Fruit fly (Drosophila melanogaster) whole organism, embryonic: Measurements from ENCODE around the gene CG4456.

Experiments used
- BEAF-32 ChIP-seq: fragments of 200-800 bp; sonication (Bioruptor generic); optimal IDR thresholded peaks from 3 replicates; lab custom pipeline; 2017; ENCODE audit warnings: missing biosample characterization, missing genetic modification characterization, mild to moderate bottlenecking, moderate library complexity, missing genetic modification reagents
- CG13123 ChIP-seq: fragments of 200-800 bp; sonication (Bioruptor generic); optimal IDR thresholded peaks from 2 replicates; lab custom pipeline; 2016; ENCODE audit warnings: missing biosample characterization, missing genetic modification characterization
- CG13775 ChIP-seq: fragments of 200-800 bp; sonication (Bioruptor generic); optimal IDR thresholded peaks from 3 replicates; lab custom pipeline; 2017; ENCODE audit warnings: missing biosample characterization, mild to moderate bottlenecking, missing genetic modification characterization
- CG17385 ChIP-seq: fragments of 200-800 bp; sonication (Bioruptor generic); optimal IDR thresholded peaks from 3 replicates; lab custom pipeline; 2018; ENCODE audit warnings: missing biosample characterization, mild to moderate bottlenecking, missing genetic modification characterization
- CG18476 ChIP-seq: fragments of 200-800 bp; sonication (Bioruptor generic); optimal IDR thresholded peaks from 2 replicates; lab custom pipeline; 2016; ENCODE audit warnings: missing biosample characterization, mild to moderate bottlenecking, missing genetic modification characterization
- CG33557 ChIP-seq: fragments of 200-800 bp; sonication (Bioruptor generic); optimal IDR thresholded peaks from 2 replicates; lab custom pipeline; 2019; ENCODE audit warnings: missing biosample characterization, mild to moderate bottlenecking, missing genetic modification characterization, moderate library complexity
- CG34376 ChIP-seq: fragments of 200-800 bp; sonication (Bioruptor generic); optimal IDR thresholded peaks from 2 replicates; lab custom pipeline; 2018; ENCODE audit warnings: missing biosample characterization, mild to moderate bottlenecking, missing genetic modification characterization
- CG6765 ChIP-seq: fragments of 200-800 bp; sonication (Bioruptor generic); optimal IDR thresholded peaks from 3 replicates; lab custom pipeline; 2017; ENCODE audit warnings: missing biosample characterization, mild to moderate bottlenecking, missing genetic modification characterization
- CG6854 ChIP-seq: fragments of 200-800 bp; sonication (Bioruptor generic); optimal IDR thresholded peaks from 3 replicates; lab custom pipeline; 2017; ENCODE audit warnings: missing biosample characterization, mild to moderate bottlenecking, missing genetic modification characterization
- CG8290 ChIP-seq, 3 experiments: fragments of 200-800 bp; sonication (Bioruptor generic); optimal IDR thresholded peaks; 2 replicates each; lab custom pipeline; 2016 to 2019; ENCODE audit warnings: missing biosample characterization in 3 of 3, missing genetic modification characterization in 3 of 3, mild to moderate bottlenecking in 2 of 3, moderate library complexity in 1 of 3
- CG9215 ChIP-seq: fragments of 200-800 bp; sonication (Bioruptor generic); IDR thresholded peaks from 2 replicates; pipeline ENCODE4 v1.3.6; 2022; ENCODE audit warnings: missing biosample characterization, missing genetic modification characterization
- Dad ChIP-seq: fragments of 200-800 bp; sonication (Bioruptor generic); optimal IDR thresholded peaks from 3 replicates; lab custom pipeline; 2016; ENCODE audit warnings: missing biosample characterization, missing genetic modification characterization
- Elba2 ChIP-seq: fragments of 200-800 bp; sonication (Bioruptor generic); optimal IDR thresholded peaks from 3 replicates; lab custom pipeline; 2016; ENCODE audit warnings: missing biosample characterization, missing genetic modification characterization
- GATAe ChIP-seq: fragments of 200-800 bp; sonication (Bioruptor generic); conservative IDR thresholded peaks from 2 replicates; pipeline ENCODE4 v1.3.6; 2022; ENCODE audit warnings: missing biosample characterization, missing genetic modification characterization
- Hey ChIP-seq: fragments of 200-800 bp; sonication (Bioruptor generic); optimal IDR thresholded peaks from 3 replicates; lab custom pipeline; 2018; ENCODE audit warnings: missing biosample characterization, mild to moderate bottlenecking, missing genetic modification characterization
- HmgD ChIP-seq: fragments of 200-800 bp; sonication (Bioruptor generic); optimal IDR thresholded peaks from 3 replicates; lab custom pipeline; 2016; ENCODE audit warnings: missing biosample characterization, missing genetic modification characterization
- Med ChIP-seq: fragments of 200-800 bp; sonication (Bioruptor generic); peaks from one replicate; lab custom pipeline; 2016; ENCODE audit warnings: missing biosample characterization, missing genetic modification characterization, mild to moderate bottlenecking, inconsistent platforms, moderate library complexity
- Oli ChIP-seq: fragments of 200-800 bp; sonication (Bioruptor generic); optimal IDR thresholded peaks from 2 replicates; lab custom pipeline; 2018; ENCODE audit warnings: missing biosample characterization, mild to moderate bottlenecking, missing genetic modification characterization, moderate library complexity
- Vsx1 ChIP-seq: fragments of 200-800 bp; sonication (Bioruptor generic); optimal IDR thresholded peaks from 2 replicates; lab custom pipeline; 2017; ENCODE audit warnings: missing biosample characterization, mild to moderate bottlenecking, missing genetic modification characterization, missing genetic modification reagents
- bab2 ChIP-seq: fragments of 200-800 bp; sonication (Bioruptor generic); optimal IDR thresholded peaks from 2 replicates; lab custom pipeline; 2016; ENCODE audit warnings: missing biosample characterization, missing genetic modification characterization
- chinmo ChIP-seq: fragments of 200-800 bp; sonication (Bioruptor generic); IDR thresholded peaks from 4 replicates; pipeline ENCODE4 v1.3.6; 2022; ENCODE audit warnings: missing biosample characterization, missing genetic modification characterization; ENCODE audit not compliant: partially characterized antibody
- chn ChIP-seq: fragments of 200-800 bp; sonication (Bioruptor generic); optimal IDR thresholded peaks from 2 replicates; lab custom pipeline; 2016; ENCODE audit warnings: missing biosample characterization, missing genetic modification characterization
- crol ChIP-seq: fragments of 200-800 bp; sonication (Bioruptor generic); IDR thresholded peaks from 2 replicates; pipeline ENCODE4 v1.3.6; 2022; ENCODE audit warnings: missing biosample characterization, missing genetic modification characterization
- exex ChIP-seq: fragments of 200-800 bp; sonication (Bioruptor generic); optimal IDR thresholded peaks from 4 replicates; lab custom pipeline; 2018; ENCODE audit warnings: missing biosample characterization, mild to moderate bottlenecking, missing genetic modification characterization, moderate library complexity
- gce ChIP-seq: fragments of 200-800 bp; sonication (Bioruptor generic); IDR thresholded peaks from 3 replicates; pipeline ENCODE4 v1.3.6; 2022; ENCODE audit warnings: missing biosample characterization, missing genetic modification characterization
- hkb ChIP-seq, 2 experiments: fragments of 200-800 bp in 1 of 2; fragments of >200 bp in 1 of 2; sonication (Bioruptor generic) in 1 of 2; IDR thresholded peaks in 1 of 2; optimal IDR thresholded peaks in 1 of 2; 2 replicates each; pipeline versions ENCODE4 v1.3.6 to Lab custom; 2017 to 2022; ENCODE audit warnings: missing biosample characterization in 1 of 2, missing genetic modification characterization in 1 of 2
- kah ChIP-seq: fragments of 200-800 bp; sonication (Bioruptor generic); optimal IDR thresholded peaks from 2 replicates; lab custom pipeline; 2018; ENCODE audit warnings: missing biosample characterization, mild to moderate bottlenecking, missing genetic modification characterization
- kni ChIP-seq: fragments of 200-800 bp; sonication (Bioruptor generic); optimal IDR thresholded peaks from 3 replicates; lab custom pipeline; 2017; ENCODE audit warnings: mild to moderate bottlenecking, missing biosample characterization, missing genetic modification reagents, missing genetic modification characterization
- nerfin-2 ChIP-seq: fragments of 200-800 bp; sonication (Bioruptor generic); IDR thresholded peaks from 2 replicates; pipeline ENCODE4 v1.3.6; 2022; ENCODE audit warnings: missing biosample characterization, missing genetic modification characterization; ENCODE audit not compliant: partially characterized antibody
- row ChIP-seq: fragments of 200-800 bp; sonication (Bioruptor generic); IDR thresholded peaks from 3 replicates; pipeline ENCODE4 v1.3.6; 2022; ENCODE audit warnings: missing biosample characterization, missing genetic modification characterization
- sd ChIP-seq: fragments of 200-800 bp; sonication (Bioruptor generic); optimal IDR thresholded peaks from 3 replicates; lab custom pipeline; 2018; ENCODE audit warnings: missing biosample characterization, mild to moderate bottlenecking, missing genetic modification characterization, moderate library complexity
- sens ChIP-seq: fragments of 200-800 bp; sonication (Bioruptor generic); peaks from one replicate; lab custom pipeline; 2016; ENCODE audit warnings: missing biosample characterization, missing genetic modification characterization
- slbo ChIP-seq: fragments of 200-800 bp; sonication (Bioruptor generic); IDR thresholded peaks from 2 replicates; pipeline ENCODE4 v1.3.6; 2022; ENCODE audit warnings: missing biosample characterization, missing genetic modification characterization
- sna ChIP-seq: fragments of 200-800 bp; sonication (Bioruptor generic); IDR thresholded peaks from 2 replicates; pipeline ENCODE4 v1.3.6; 2022; ENCODE audit warnings: missing biosample characterization, missing genetic modification characterization; ENCODE audit not compliant: partially characterized antibody
- sug ChIP-seq: fragments of 200-800 bp; optimal IDR thresholded peaks from 2 replicates; lab custom pipeline; 2019; ENCODE audit warnings: missing biosample characterization, mild to moderate bottlenecking, missing genetic modification characterization, moderate library complexity
- vnd ChIP-seq: fragments of 200-800 bp; sonication (Bioruptor generic); IDR thresholded peaks from 3 replicates; pipeline ENCODE4 v1.3.6; 2022; ENCODE audit warnings: missing biosample characterization, missing genetic modification characterization; ENCODE audit not compliant: partially characterized antibody
- vvl ChIP-seq: fragments of 200-800 bp; sonication (Bioruptor generic); IDR thresholded peaks from 2 replicates; pipeline ENCODE4 v1.3.6; 2022; ENCODE audit warnings: missing biosample characterization, missing genetic modification characterization

Gene CG4456

dm6 chr3L:9384445-9385079 is 12.0 kb downstream of the CG4456 start:
- TF ChIP-seq sna (GFP tag; lab: Robert Waterston, UW) (no peak), slbo (GFP tag; lab: Robert Waterston, UW) (0 out of 2 replicates have a peak, but pooled peaks have one; percentile 16), sug (no peak), kni (GFP tag; lab: Kevin White, UChicago) (peak; percentile 53), Med (GFP tag; lab: Kevin White, UChicago) (peak; percentile 44), CG17385 (GFP tag; lab: Kevin White, UChicago) (peak; percentile 59), vvl (GFP tag; lab: Robert Waterston, UW) (0 out of 2 replicates have a peak, but pooled peaks have one; percentile 9)

dm6 chr3L:9391340-9391980 is 18.9 kb downstream of the CG4456 start:
- TF ChIP-seq nerfin-2 (GFP tag; lab: Robert Waterston, UW) (no peak), CG13775 (no peak), CG33557 (GFP tag; lab: Kevin White, UChicago) (no peak), sens (GFP tag; lab: Kevin White, UChicago) (peak; percentile 62), row (GFP tag; lab: Robert Waterston, UW) (no peak), Elba2 (GFP tag; lab: Kevin White, UChicago) (no peak), CG6765 (GFP tag; lab: Kevin White, UChicago) (no peak), GATAe (GFP tag; lab: Robert Waterston, UW) (no peak), HmgD (GFP tag; lab: Kevin White, UChicago) (no peak), BEAF-32 (GFP tag; lab: Kevin White, UChicago) (no peak), exex (tag; lab: Kevin White, UChicago) (peak; percentile 19), chn (no peak), sd (tag; lab: Kevin White, UChicago) (no peak), slbo (GFP tag; lab: Robert Waterston, UW) (no peak), kah (no peak), Dad (GFP tag; lab: Kevin White, UChicago) (no peak)

dm6 chr3L:9396038-9396437 is 23.5 kb downstream of the CG4456 start:
- TF ChIP-seq exex (tag; lab: Kevin White, UChicago) (peak; percentile 82), CG9215 (no peak), Vsx1 (GFP tag; lab: Kevin White, UChicago) (peak; percentile 38), CG6765 (GFP tag; lab: Kevin White, UChicago) (no peak), CG34376 (GFP tag; lab: Kevin White, UChicago) (peak; percentile 18), CG6854 (GFP tag; lab: Kevin White, UChicago) (no peak)

dm6 chr3L:9396704-9397103 is 24.2 kb downstream of the CG4456 start:
- TF ChIP-seq crol (GFP tag; lab: Robert Waterston, UW), result peak; percentile 67
- peak; percentile 75; the same call in 1 of the 4 replicates for TF ChIP-seq chinmo (GFP tag; lab: Robert Waterston, UW)
- no peak for TF ChIP-seq bab2 (GFP tag; lab: Kevin White, UChicago)
- TF ChIP-seq hkb (optimal IDR thresholded peaks at IDR 0.05; lab: Kevin White, UChicago), result no peak
- no peak for TF ChIP-seq hkb (GFP tag; IDR thresholded peaks at IDR 0.05; lab: Robert Waterston, UW)
- no peak for TF ChIP-seq Hey (tag; lab: Kevin White, UChicago)
- TF ChIP-seq gce (GFP tag; lab: Robert Waterston, UW), result no peak
- TF ChIP-seq CG8290 (GFP tag; optimal IDR thresholded peaks at IDR 0.05; lab: Kevin White, UChicago), result no peak
- peak in 1 of 2 experiments; percentile 21 for TF ChIP-seq CG8290 (tag; optimal IDR thresholded peaks at IDR 0.05; lab: Kevin White, UChicago)
- TF ChIP-seq CG18476 (GFP tag; lab: Kevin White, UChicago), result no peak
- TF ChIP-seq CG13123 (GFP tag; lab: Kevin White, UChicago), result no peak
- 0 out of 3 replicates have a peak, but pooled peaks have one; percentile 10 for TF ChIP-seq vnd (GFP tag; lab: Robert Waterston, UW)
- no peak for TF ChIP-seq Oli (tag; lab: Kevin White, UChicago)
- TF ChIP-seq, all 482 proteins: peak for 4
